Worm (Caenorhabditis elegans) whole organism, mixed stage, embryonic: ENCODE data around the gene nhr-104.

ENCODE experiments used
- ceh-83 ChIP-seq: fragments of 200-800 bp; sonication (Bioruptor generic); optimal IDR thresholded peaks from 2 replicates; lab custom pipeline; 2018; ENCODE audit warnings: mild to moderate bottlenecking, missing genetic modification characterization, missing compliant biosample characterization
- lsy-2 ChIP-seq: fragments of 150-350 bp; optimal IDR thresholded peaks from 2 replicates; lab custom pipeline; 2014; ENCODE audit warnings: missing biosample characterization, missing genetic modification characterization
- nhr-12 ChIP-seq: fragments of 150-350 bp; optimal IDR thresholded peaks from 2 replicates; lab custom pipeline; 2014; ENCODE audit warnings: missing biosample characterization, missing genetic modification characterization
- nhr-237 ChIP-seq: fragments of 150-350 bp; optimal IDR thresholded peaks from 2 replicates; lab custom pipeline; 2014; ENCODE audit warnings: missing biosample characterization, missing genetic modification characterization
- nhr-28 ChIP-seq: fragments of 150-350 bp; optimal IDR thresholded peaks from 2 replicates; lab custom pipeline; 2014; ENCODE audit warnings: missing biosample characterization, missing genetic modification characterization
- nhr-76 ChIP-seq: sonication (generic microtip); optimal IDR thresholded peaks from 2 replicates; lab custom pipeline; 2017; ENCODE audit warnings: missing biosample characterization, missing genetic modification characterization
- pha-4 ChIP-seq: fragments of 150-350 bp; optimal IDR thresholded peaks from 2 replicates; lab custom pipeline; 2018; ENCODE audit warnings: missing biosample characterization, missing genetic modification reagents, missing genetic modification characterization
- sptf-1 ChIP-seq: sonication (generic microtip); optimal IDR thresholded peaks from 2 replicates; lab custom pipeline; 2017; ENCODE audit warnings: mild to moderate bottlenecking, missing genetic modification characterization, moderate library complexity, missing compliant biosample characterization
- ztf-11 ChIP-seq: fragments of 150-350 bp; optimal IDR thresholded peaks from 2 replicates; lab custom pipeline; 2014; ENCODE audit warnings: missing biosample characterization, missing genetic modification characterization

DNA sequence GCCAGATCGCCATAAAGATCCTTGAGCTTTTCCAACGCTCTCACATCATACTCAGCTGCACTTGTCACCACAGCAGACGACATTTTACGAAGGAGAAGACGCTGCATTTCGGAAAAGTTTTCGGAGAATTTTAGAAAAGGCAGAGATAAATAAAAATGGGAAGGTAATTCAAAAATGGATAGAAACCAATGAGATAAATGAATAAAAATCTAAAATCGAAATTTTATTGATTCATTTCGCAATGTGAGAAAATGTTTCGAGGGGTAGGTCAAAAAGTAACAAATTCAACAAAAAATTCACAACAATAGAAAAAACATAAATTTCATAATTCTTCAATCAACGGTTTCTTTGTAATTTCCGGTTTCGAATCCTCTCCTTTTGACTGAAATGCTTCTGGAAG, 18.0 kb upstream of the nhr-104 start, which contains the start of gene dpf-5:
- TF ChIP-seq nhr-237 (tag; lab: Kevin White, UChicago) (no peak), ztf-11 (no peak), ceh-83 (GFP tag; lab: Kevin White, UChicago) (no peak), nhr-28 (tag; lab: Kevin White, UChicago) (no peak), nhr-76 (tag; lab: Kevin White, UChicago) (no peak), sptf-1 (tag; lab: Kevin White, UChicago) (no peak), lsy-2 (no peak), pha-4 (tag; lab: Kevin White, UChicago) (no peak), nhr-12 (tag; lab: Kevin White, UChicago) (no peak)
